Fruit fly (Drosophila melanogaster): ENCODE results near the gene Gr64e.

Gr64e gene

dm6 chr3L:4070221-4070995 lies 38.5 kb downstream of the Gr64e start (continued):
- TF ChIP-seq vnd (GFP tag; IDR thresholded peaks at IDR 0.05; ENCODE audit: partially characterized antibody) (no peak), CG2875 (GFP tag; optimal IDR thresholded peaks at IDR 0.05) (peak; percentile 54), CG10462 (GFP tag; optimal IDR thresholded peaks at IDR 0.05) (peak; percentile 36), ab (GFP tag; optimal IDR thresholded peaks at IDR 0.05) (peak; percentile 78), CG12769 (tag; optimal IDR thresholded peaks at IDR 0.05) (peak; percentile 97), odd (GFP tag; optimal IDR thresholded peaks at IDR 0.05) (peak; percentile 59), CG15479 (GFP tag; optimal IDR thresholded peaks at IDR 0.05) (no peak), CG2199 (GFP tag; IDR thresholded peaks at IDR 0.05) (no peak), org-1 (GFP tag; optimal IDR thresholded peaks at IDR 0.05) (peak; percentile 63), gem (tag; optimal IDR thresholded peaks at IDR 0.05) (peak; percentile 90), CG18476 (GFP tag; optimal IDR thresholded peaks at IDR 0.05) (peak; percentile 62), CG2129 (GFP tag; IDR thresholded peaks at IDR 0.05; ENCODE audit: partially characterized antibody) (no peak), oc (tag; optimal IDR thresholded peaks at IDR 0.05) (peak; percentile 90), nom (GFP tag; optimal IDR thresholded peaks at IDR 0.05) (peak; percentile 84), Camta (GFP tag; optimal IDR thresholded peaks at IDR 0.05) (peak; percentile 66), br (optimal IDR thresholded peaks at IDR 0.05) (no peak), HmgD (GFP tag; optimal IDR thresholded peaks at IDR 0.05) (peak; percentile 81), CG16779 (GFP tag; IDR thresholded peaks at IDR 0.05) (peak; percentile 71), CG16863 (GFP tag; optimal IDR thresholded peaks at IDR 0.05) (peak; percentile 88), CkIIα-i1 (GFP tag; IDR thresholded peaks at IDR 0.05) (no peak; the same call in 1 of the 2 replicates), gcm2 (GFP tag; optimal IDR thresholded peaks at IDR 0.05) (peak; percentile 74), CG10431 (GFP tag; optimal IDR thresholded peaks at IDR 0.05) (peak; percentile 22), dpn (GFP tag; optimal IDR thresholded peaks at IDR 0.05) (peak; percentile 83 to 89), Dip2 (GFP tag; IDR thresholded peaks at IDR 0.05) (peak; percentile 55), bsh (GFP tag; optimal IDR thresholded peaks at IDR 0.05) (peak; percentile 88 to 91), mirr (GFP tag; optimal IDR thresholded peaks at IDR 0.05) (peak; percentile 25), CG18764 (GFP tag; optimal IDR thresholded peaks at IDR 0.05) (peak; percentile 58), Six4 (GFP tag; optimal IDR thresholded peaks at IDR 0.05) (peak; percentile 63), CG15601 (tag; optimal IDR thresholded peaks at IDR 0.05) (peak; percentile 64), hth (optimal IDR thresholded peaks at IDR 0.05) (no peak), Bgb (GFP tag; IDR thresholded peaks at IDR 0.05; ENCODE audit: partially characterized antibody) (no peak), h (optimal IDR thresholded peaks at IDR 0.05) (no peak), CG18262 (tag; optimal IDR thresholded peaks at IDR 0.05) (peak; percentile 56), dati (GFP tag; IDR thresholded peaks at IDR 0.05) (peak; percentile 86), CG31365 (tag; optimal IDR thresholded peaks at IDR 0.05) (peak; percentile 65), ash1 (GFP tag; optimal IDR thresholded peaks at IDR 0.05) (no peak), Ets65A (GFP tag) (peak; percentile 99), ERR (GFP tag; optimal IDR thresholded peaks at IDR 0.05) (peak; percentile 88), CG11723 (GFP tag; optimal IDR thresholded peaks at IDR 0.05) (peak; percentile 49), CG3838 (GFP tag; optimal IDR thresholded peaks at IDR 0.05) (peak; percentile 36), H2.0 (GFP tag; IDR thresholded peaks at IDR 0.05) (peak; percentile 94), kni (GFP tag; optimal IDR thresholded peaks at IDR 0.05) (no peak), sim (GFP tag; IDR thresholded peaks at IDR 0.05) (peak; percentile 72; the same call in 1 of the 2 replicates), jumu (GFP tag; optimal IDR thresholded peaks at IDR 0.05) (peak; percentile 90), ssp (GFP tag; IDR thresholded peaks at IDR 0.05) (peak; percentile 81), CG17186 (GFP tag; optimal IDR thresholded peaks at IDR 0.05) (no peak), CG3995 (GFP tag; optimal IDR thresholded peaks at IDR 0.05) (peak; percentile 59), HHEX (GFP tag; optimal IDR thresholded peaks at IDR 0.05) (peak; percentile 85), sqz (GFP tag; optimal IDR thresholded peaks at IDR 0.05) (peak; percentile 9), Sry-β (GFP tag; optimal IDR thresholded peaks at IDR 0.05) (no peak)

Data from whole organism, embryonic.